Worm (Caenorhabditis elegans): ENCODE data around the gene acs-19.

- TF ChIP-seq nhr-11 (tag; optimal IDR thresholded peaks at IDR 0.05) (no peak), hlh-6 (tag; optimal IDR thresholded peaks at IDR 0.05) (no peak), tbx-2 (tag; optimal IDR thresholded peaks at IDR 0.05) (no peak), ceh-9 (tag; optimal IDR thresholded peaks at IDR 0.05) (no peak), mec-3 (tag; optimal IDR thresholded peaks at IDR 0.05; ENCODE audit: borderline replicate concordance) (no peak), pqm-1 (tag; optimal IDR thresholded peaks at IDR 0.05) (no peak), hlh-13 (GFP tag; optimal IDR thresholded peaks at IDR 0.05) (no peak), elt-2 (tag; optimal IDR thresholded peaks at IDR 0.05) (no peak), fkh-10 (GFP tag; optimal IDR thresholded peaks at IDR 0.05) (no peak), pha-4 (tag; optimal IDR thresholded peaks at IDR 0.05) (no peak)
Observed at ce11 chrIII:3876197-3876897, 12.1 kb downstream of the acs-19 start.
